Worm (Caenorhabditis elegans): ENCODE results near the gene fbxb-62.

fbxb-62 gene

DNA sequence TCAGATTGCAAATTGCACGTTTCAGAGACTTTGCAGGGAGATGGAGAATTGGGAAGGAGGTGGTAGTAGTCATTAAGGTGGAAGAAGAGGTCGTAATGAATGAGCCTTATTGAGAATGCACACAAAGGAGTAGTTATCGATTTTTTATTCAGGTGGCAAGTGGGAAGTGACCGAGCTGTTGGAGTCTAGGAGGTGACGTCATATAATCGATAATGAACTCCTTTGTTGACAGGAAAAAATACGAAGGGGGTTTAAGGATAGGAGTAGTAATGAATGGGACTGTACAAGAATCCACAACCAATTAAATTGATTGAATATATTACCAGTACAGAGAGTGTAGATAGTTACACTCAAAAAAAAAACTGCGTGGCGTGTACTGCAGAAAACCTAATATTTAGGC, at the start of gene fbxb-62:
fbxb-62 (minus strand) TSS at position 101 of the 400 bp plus-strand sequence.
- TF ChIP-seq nhr-76 (tag; optimal IDR thresholded peaks at IDR 0.05) (no peak), egl-5 (tag; optimal IDR thresholded peaks at IDR 0.05) (no peak), fos-1 (tag; optimal IDR thresholded peaks at IDR 0.05) (no peak), unc-39 (tag; optimal IDR thresholded peaks at IDR 0.05) (no peak), ztf-4 (tag; optimal IDR thresholded peaks at IDR 0.05) (no peak), pha-4 (tag; optimal IDR thresholded peaks at IDR 0.05) (no peak)

DNA sequence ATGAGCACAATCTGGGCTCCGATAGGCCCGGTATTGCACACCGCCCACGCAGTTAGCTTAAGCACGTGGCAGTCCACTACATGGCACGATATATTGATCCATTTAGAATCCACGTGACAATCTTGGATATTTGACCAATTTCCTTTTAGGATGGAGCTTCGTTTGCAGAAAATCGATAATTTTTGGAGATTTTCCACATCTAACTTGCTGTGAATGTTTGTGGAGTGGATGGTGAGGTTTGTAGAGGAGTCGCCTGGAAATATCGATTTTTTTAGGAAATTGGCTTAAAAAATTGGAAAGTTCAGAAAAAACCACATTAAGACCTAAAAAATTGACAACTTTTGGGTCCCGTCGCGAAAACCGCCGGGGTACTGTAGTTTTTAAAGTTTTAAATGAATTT, 35.5 kb upstream of the fbxb-62 start:
- no peak for TF ChIP-seq mml-1 (tag; optimal IDR thresholded peaks at IDR 0.05)
- no peak for TF ChIP-seq ama-1 (optimal IDR thresholded peaks at IDR 0.05)
- no peak for TF ChIP-seq ztf-4 (tag; optimal IDR thresholded peaks at IDR 0.05)
- no peak for TF ChIP-seq ceh-82 (tag; optimal IDR thresholded peaks at IDR 0.05)
- TF ChIP-seq ceh-28 (tag; optimal IDR thresholded peaks at IDR 0.05), result peak; percentile 20

DNA sequence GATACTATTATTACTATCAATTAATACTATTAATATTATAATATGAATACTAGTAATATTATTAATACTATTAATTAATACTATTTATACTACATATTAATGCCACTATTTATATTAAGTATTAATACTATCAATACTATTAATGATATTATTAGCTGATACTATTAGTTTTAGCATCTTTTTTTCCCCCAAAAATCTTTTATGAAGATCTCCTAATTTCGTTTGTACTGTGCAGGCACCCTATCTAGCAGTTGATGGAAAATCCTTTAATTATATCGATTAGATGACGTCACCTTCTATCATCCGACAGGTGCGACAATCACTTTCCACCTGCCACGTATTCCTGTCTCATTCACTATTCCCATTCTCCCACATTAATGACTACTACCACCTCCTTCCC, 27.4 kb upstream of the fbxb-62 start, which contains the start of gene fbxb-65:
fbxb-65 (plus strand) TSS at position 301 of the 400 bp plus-strand sequence.
- TF ChIP-seq pha-4 (tag; optimal IDR thresholded peaks at IDR 0.05) (no peak), nhr-28 (tag; optimal IDR thresholded peaks at IDR 0.05) (no peak), R02D3.7 (tag; optimal IDR thresholded peaks at IDR 0.05) (no peak), mml-1 (tag; optimal IDR thresholded peaks at IDR 0.05) (no peak), daf-12 (tag; optimal IDR thresholded peaks at IDR 0.05) (no peak), zag-1 (tag; optimal IDR thresholded peaks at IDR 0.05) (no peak), ceh-9 (tag; optimal IDR thresholded peaks at IDR 0.05) (no peak), ZK546.5 (tag; optimal IDR thresholded peaks at IDR 0.05) (no peak), nhr-76 (tag; optimal IDR thresholded peaks at IDR 0.05) (no peak), fkh-2 (tag; optimal IDR thresholded peaks at IDR 0.05) (no peak), unc-39 (tag; optimal IDR thresholded peaks at IDR 0.05) (no peak), aly-2 (tag; optimal IDR thresholded peaks at IDR 0.05) (no peak), pqm-1 (tag; optimal IDR thresholded peaks at IDR 0.05) (no peak), ceh-82 (tag; optimal IDR thresholded peaks at IDR 0.05) (no peak), mdl-1 (tag; optimal IDR thresholded peaks at IDR 0.05) (no peak)

DNA sequence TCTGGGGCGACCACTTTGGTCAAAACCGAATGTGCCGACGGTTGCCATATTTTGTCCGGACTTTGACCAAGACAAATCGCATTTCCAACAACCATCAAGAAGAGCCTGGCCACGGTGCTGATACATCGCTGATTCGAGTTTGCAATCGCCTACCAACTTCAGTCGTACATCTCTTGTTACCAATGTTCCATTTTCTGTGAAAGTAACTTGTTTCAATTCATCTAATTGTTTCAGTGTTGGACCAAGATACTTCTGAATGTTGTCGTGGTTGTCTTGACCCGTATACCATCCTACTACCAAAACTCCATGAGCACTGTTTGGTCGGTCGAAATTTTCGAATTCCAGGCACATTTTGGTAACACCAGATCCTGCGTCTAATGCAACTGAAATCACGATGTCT, 23.6 kb upstream of the fbxb-62 start:
- TF ChIP-seq fos-1 (tag; optimal IDR thresholded peaks at IDR 0.05), result no peak
- no peak for TF ChIP-seq mml-1 (tag; optimal IDR thresholded peaks at IDR 0.05)
- no peak for TF ChIP-seq fkh-10 (GFP tag; optimal IDR thresholded peaks at IDR 0.05)
- no peak for TF ChIP-seq pqm-1 (tag; optimal IDR thresholded peaks at IDR 0.05)
- TF ChIP-seq ztf-4 (tag; optimal IDR thresholded peaks at IDR 0.05), result no peak

DNA sequence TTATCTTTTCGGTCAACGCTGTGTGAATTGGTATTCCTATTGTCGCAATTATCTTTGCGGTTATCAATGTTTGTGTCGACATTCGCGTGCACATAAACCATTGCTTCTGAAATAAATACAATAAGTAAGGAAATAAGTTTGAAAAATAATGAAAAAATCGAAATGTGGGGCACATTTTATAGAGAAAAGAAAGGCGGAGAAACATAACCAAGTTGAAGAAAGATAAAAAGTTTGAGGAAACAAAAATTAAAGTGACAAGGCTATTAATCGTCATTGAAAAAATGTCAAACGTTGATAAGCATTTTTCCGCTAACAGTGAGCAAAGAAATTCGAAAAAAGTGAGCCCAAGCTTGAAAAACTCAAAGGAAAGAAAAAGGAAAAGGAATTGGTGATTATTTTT, 20.6 kb upstream of the fbxb-62 start, which contains the start of gene C43D7.4:
C43D7.4 (minus strand) TSS at position 101 of the 400 bp plus-strand sequence.
- TF ChIP-seq mml-1 (tag; optimal IDR thresholded peaks at IDR 0.05) (no peak), nhr-11 (tag; optimal IDR thresholded peaks at IDR 0.05) (no peak), nhr-76 (tag; optimal IDR thresholded peaks at IDR 0.05) (no peak), ceh-82 (tag; optimal IDR thresholded peaks at IDR 0.05) (no peak), unc-39 (tag; optimal IDR thresholded peaks at IDR 0.05) (no peak), ama-1 (optimal IDR thresholded peaks at IDR 0.05) (no peak), nhr-23 (tag; optimal IDR thresholded peaks at IDR 0.05) (no peak)

DNA sequence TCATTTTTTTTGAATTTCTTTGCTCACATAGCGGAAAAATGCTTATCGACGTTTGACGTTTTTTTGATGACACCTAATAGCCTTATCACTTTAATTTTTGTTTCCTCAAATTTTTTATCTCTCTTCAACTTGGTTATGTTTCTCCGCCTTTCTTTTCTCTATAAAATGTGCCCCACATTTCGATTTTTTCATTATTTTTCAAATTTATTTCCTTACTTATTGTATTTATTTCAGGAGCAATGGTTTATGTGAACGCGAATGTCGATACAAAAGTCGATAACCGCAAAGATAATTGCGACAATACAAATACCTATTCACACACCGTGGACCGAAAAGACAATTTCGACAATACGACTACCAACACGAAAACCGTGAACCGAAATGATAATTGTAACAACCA, 18.6 kb upstream of the fbxb-62 start, which contains the start of gene sdz-6:
sdz-6 (plus strand) TSS at position 229 of the 400 bp plus-strand sequence.
- TF ChIP-seq elt-2 (tag; optimal IDR thresholded peaks at IDR 0.05) (peak; percentile 34), nhr-76 (tag; optimal IDR thresholded peaks at IDR 0.05) (no peak), nhr-25 (tag; optimal IDR thresholded peaks at IDR 0.05) (no peak), hmg-11 (tag; optimal IDR thresholded peaks at IDR 0.05) (no peak), elt-3 (tag; optimal IDR thresholded peaks at IDR 0.05) (no peak), nhr-43 (tag; optimal IDR thresholded peaks at IDR 0.05; ENCODE audit: poor library complexity, severe bottlenecking) (no peak), ceh-82 (tag; optimal IDR thresholded peaks at IDR 0.05) (no peak), nhr-12 (tag; optimal IDR thresholded peaks at IDR 0.05) (no peak)

DNA sequence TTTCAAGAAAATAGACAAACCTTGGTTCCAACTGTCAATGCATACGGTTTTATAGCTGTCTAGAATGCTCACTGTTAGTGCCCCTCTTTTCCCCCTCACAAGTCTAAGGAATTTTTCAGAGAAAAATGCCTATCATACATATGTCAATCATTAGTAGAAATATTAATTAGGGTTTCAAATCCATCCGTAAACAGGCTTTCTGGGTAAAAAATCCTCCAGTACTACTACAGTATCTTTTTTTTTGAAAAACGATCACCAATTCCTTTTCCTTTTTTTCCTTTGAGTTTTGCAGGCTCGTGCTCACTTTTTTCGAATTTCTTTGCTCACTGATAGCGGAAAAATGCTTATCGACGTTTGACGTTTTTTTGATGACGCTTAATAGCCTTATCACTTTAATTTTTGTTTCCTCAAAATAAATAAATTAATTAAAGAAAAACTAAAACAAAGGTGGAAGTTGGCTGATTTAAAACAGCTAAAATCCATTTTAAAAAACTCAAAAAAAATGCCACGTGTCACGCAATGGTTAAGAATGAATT, 17.7 kb upstream of the fbxb-62 start, which contains the start of gene C43D7.7:
C43D7.7 (minus strand) TSS at position 51 of the 536 bp plus-strand sequence.
- TF ChIP-seq elt-2 (tag; optimal IDR thresholded peaks at IDR 0.05) (peak; percentile 58), nfya-1 (tag; optimal IDR thresholded peaks at IDR 0.05; ENCODE audit: insufficient read depth) (no peak), sea-2 (GFP tag; optimal IDR thresholded peaks at IDR 0.05) (no peak)
